Fruit fly (Drosophila melanogaster) whole organism: Measurements from ENCODE around the gene Neos.

ENCODE experiments used
- CG8478 ChIP-seq: fragments of >200 bp; optimal IDR thresholded peaks from 2 replicates; lab custom pipeline; 2018; ENCODE audit warnings: inconsistent platforms
- pan ChIP-seq: fragments of >200 bp; optimal IDR thresholded peaks from 2 replicates; lab custom pipeline; 2017
- psq ChIP-seq: fragments of >200 bp; optimal IDR thresholded peaks from 2 replicates; lab custom pipeline; 2017

DNA sequence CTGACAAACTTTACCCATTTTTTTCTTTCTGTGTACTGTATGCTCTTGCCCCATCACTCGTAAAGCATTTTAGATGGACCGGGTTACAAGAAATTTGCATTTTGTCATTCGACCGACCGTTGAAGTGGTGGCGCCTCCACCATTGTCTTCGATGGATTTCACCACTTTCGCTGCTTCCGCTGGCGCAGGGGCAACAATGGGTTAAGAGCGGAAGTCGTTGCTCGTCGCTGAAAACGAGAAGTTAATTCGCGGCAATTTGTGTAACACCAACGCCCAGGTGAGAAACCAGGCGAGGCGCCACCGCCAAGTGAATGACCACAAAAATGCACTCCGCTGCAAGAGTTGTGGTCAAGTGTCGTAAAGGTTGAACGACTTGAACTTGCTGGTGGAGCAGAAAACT, 13.3 kb downstream of the Neos start:
- TF ChIP-seq psq (no peak), pan (lab: Kevin White, UChicago) (no peak), CG8478 (lab: Kevin White, UChicago) (no peak)
